Fruit fly (Drosophila melanogaster) whole organism, embryonic: ENCODE results near the gene CG1213.
A peak's percentile ranks its signal among the peaks of the same experiment; 100 is the strongest.

Source experiments
- Asciz ChIP-seq: fragments of 200-800 bp; sonication (Bioruptor generic); optimal IDR thresholded peaks from 2 replicates; lab custom pipeline; 2017; ENCODE audit warnings: missing biosample characterization, mild to moderate bottlenecking, missing genetic modification characterization, missing genetic modification reagents
- B-H2 ChIP-seq: fragments of 200-800 bp; sonication (Bioruptor generic); optimal IDR thresholded peaks from 2 replicates; lab custom pipeline; 2018; ENCODE audit warnings: missing biosample characterization, mild to moderate bottlenecking, missing genetic modification characterization
- CG10959 ChIP-seq: fragments of 200-800 bp; sonication (Bioruptor generic); IDR thresholded peaks from 2 replicates; pipeline ENCODE4 v1.3.6; 2022; ENCODE audit warnings: missing biosample characterization, missing genetic modification characterization
- CG11456 ChIP-seq: fragments of 200-800 bp; sonication (Bioruptor generic); IDR thresholded peaks from 3 replicates; pipeline ENCODE4 v1.3.6; 2022; ENCODE audit warnings: missing biosample characterization, missing genetic modification characterization
- CG12155 ChIP-seq: fragments of 200-800 bp; sonication (Bioruptor generic); optimal IDR thresholded peaks from 3 replicates; lab custom pipeline; 2016; ENCODE audit warnings: missing biosample characterization, missing genetic modification characterization
- CG12299 ChIP-seq: fragments of 200-800 bp; sonication (Bioruptor generic); optimal IDR thresholded peaks from 2 replicates; lab custom pipeline; 2018; ENCODE audit warnings: missing biosample characterization, mild to moderate bottlenecking, missing genetic modification characterization
- CG12769 ChIP-seq: fragments of 200-800 bp; sonication (Bioruptor generic); optimal IDR thresholded peaks from 2 replicates; lab custom pipeline; 2019; ENCODE audit warnings: missing biosample characterization, mild to moderate bottlenecking, missing genetic modification characterization, moderate library complexity
- CG13296 ChIP-seq: fragments of 200-800 bp; sonication (Bioruptor generic); optimal IDR thresholded peaks from 3 replicates; lab custom pipeline; 2018; ENCODE audit warnings: missing biosample characterization, mild to moderate bottlenecking, missing genetic modification characterization
- CG15479 ChIP-seq: fragments of 200-800 bp; sonication (Bioruptor generic); optimal IDR thresholded peaks from 3 replicates; lab custom pipeline; 2019; ENCODE audit warnings: missing biosample characterization, mild to moderate bottlenecking, missing genetic modification characterization, moderate library complexity
- CG15696 ChIP-seq: fragments of 200-800 bp; sonication (Bioruptor generic); optimal IDR thresholded peaks from 2 replicates; lab custom pipeline; 2019; ENCODE audit warnings: missing biosample characterization, mild to moderate bottlenecking, missing genetic modification characterization, moderate library complexity
- CG1647 ChIP-seq: fragments of 200-800 bp; sonication (Bioruptor generic); optimal IDR thresholded peaks from 3 replicates; lab custom pipeline; 2016; ENCODE audit warnings: missing biosample characterization, missing genetic modification characterization
- CG17568 ChIP-seq: fragments of 200-800 bp; sonication (Bioruptor generic); optimal IDR thresholded peaks from 2 replicates; lab custom pipeline; 2018; ENCODE audit warnings: missing biosample characterization, mild to moderate bottlenecking, missing genetic modification characterization, moderate library complexity
- CG17612 ChIP-seq: fragments of 200-800 bp; sonication (Bioruptor generic); IDR thresholded peaks from 2 replicates; pipeline ENCODE4 v1.3.6; 2022; ENCODE audit warnings: missing biosample characterization, missing genetic modification characterization
- CG18599 ChIP-seq: fragments of 200-800 bp; sonication (Bioruptor generic); optimal IDR thresholded peaks from 3 replicates; lab custom pipeline; 2017; ENCODE audit warnings: missing biosample characterization, missing genetic modification characterization, mild to moderate bottlenecking, moderate library complexity, missing genetic modification reagents
- CG2116 ChIP-seq: fragments of 200-800 bp; sonication (Bioruptor generic); optimal IDR thresholded peaks from 3 replicates; lab custom pipeline; 2018; ENCODE audit warnings: missing biosample characterization, mild to moderate bottlenecking, missing genetic modification characterization
- CG30431 ChIP-seq: fragments of 200-800 bp; sonication (Bioruptor generic); optimal IDR thresholded peaks from 2 replicates; lab custom pipeline; 2017; ENCODE audit warnings: missing biosample characterization, missing genetic modification characterization
- CG31388 ChIP-seq: fragments of 200-800 bp; sonication (Bioruptor generic); optimal IDR thresholded peaks from 2 replicates; lab custom pipeline; 2016; ENCODE audit warnings: missing biosample characterization, missing genetic modification characterization
- CG32767 ChIP-seq: fragments of 200-800 bp; sonication (Bioruptor generic); IDR thresholded peaks from 2 replicates; pipeline ENCODE4 v1.3.6; 2022; ENCODE audit warnings: missing biosample characterization, missing genetic modification characterization
- CG4617 ChIP-seq: fragments of 200-800 bp; sonication (Bioruptor generic); optimal IDR thresholded peaks from 3 replicates; lab custom pipeline; 2016; ENCODE audit warnings: missing biosample characterization, missing genetic modification characterization, borderline replicate concordance
- CG7928 ChIP-seq: fragments of 200-800 bp; sonication (Bioruptor generic); optimal IDR thresholded peaks from 2 replicates; lab custom pipeline; 2017; ENCODE audit warnings: missing biosample characterization, mild to moderate bottlenecking, missing genetic modification characterization
- CG8478 ChIP-seq: fragments of >200 bp; optimal IDR thresholded peaks from 2 replicates; lab custom pipeline; 2018
- Dll ChIP-seq: fragments of 200-800 bp; sonication (Bioruptor generic); IDR thresholded peaks from 4 replicates; pipeline ENCODE4 v1.3.6; 2022; ENCODE audit warnings: missing biosample characterization, missing genetic modification characterization; ENCODE audit not compliant: partially characterized antibody
- Drgx ChIP-seq: fragments of 200-800 bp; sonication (Bioruptor generic); IDR thresholded peaks from 2 replicates; pipeline ENCODE4 v1.3.6; 2022; ENCODE audit warnings: missing biosample characterization, missing genetic modification characterization
- GATAe ChIP-seq: fragments of 200-800 bp; sonication (Bioruptor generic); conservative IDR thresholded peaks from 2 replicates; pipeline ENCODE4 v1.3.6; 2022; ENCODE audit warnings: missing biosample characterization, missing genetic modification characterization
- Gug ChIP-seq: fragments of 200-800 bp; sonication (Bioruptor generic); IDR thresholded peaks from 4 replicates; pipeline ENCODE4 v1.3.6; 2022; ENCODE audit warnings: missing biosample characterization, missing genetic modification characterization
- H2.0 ChIP-seq: fragments of 200-800 bp; sonication (Bioruptor generic); IDR thresholded peaks from 2 replicates; pipeline ENCODE4 v1.3.6; 2022; ENCODE audit warnings: missing biosample characterization, missing genetic modification characterization
- Hmx ChIP-seq: fragments of 200-800 bp; sonication (Bioruptor generic); optimal IDR thresholded peaks from 2 replicates; lab custom pipeline; 2016; ENCODE audit warnings: missing biosample characterization, missing genetic modification characterization
- Lim3 ChIP-seq: fragments of 200-800 bp; sonication (Bioruptor generic); IDR thresholded peaks from 2 replicates; pipeline ENCODE4 v1.3.6; 2022; ENCODE audit warnings: missing biosample characterization, missing genetic modification characterization
- MESR4 ChIP-seq: fragments of 200-800 bp; sonication (Bioruptor generic); optimal IDR thresholded peaks from 2 replicates; lab custom pipeline; 2018; ENCODE audit warnings: missing biosample characterization, mild to moderate bottlenecking, missing genetic modification characterization, moderate library complexity
- Ravus ChIP-seq: fragments of 200-800 bp; sonication (Bioruptor generic); IDR thresholded peaks from 2 replicates; pipeline ENCODE4 v1.3.6; 2022; ENCODE audit warnings: missing biosample characterization, missing genetic modification characterization
- Rx ChIP-seq: fragments of 200-800 bp; sonication (Bioruptor generic); IDR thresholded peaks from 2 replicates; pipeline ENCODE4 v1.3.6; 2022; ENCODE audit warnings: missing biosample characterization, missing genetic modification characterization
- Stat92E ChIP-seq, 3 experiments: fragments of >200 bp in 2 of 3; fragments of 200-800 bp in 1 of 3; sonication (Bioruptor generic) in 1 of 3; optimal IDR thresholded peaks; 2 replicates each; lab custom pipeline; 2017 to 2019; ENCODE audit warnings: missing biosample characterization in 3 of 3, missing genetic modification characterization in 3 of 3, mild to moderate bottlenecking in 1 of 3, moderate library complexity in 1 of 3
- al ChIP-seq: fragments of 200-800 bp; sonication (Bioruptor generic); IDR thresholded peaks from 2 replicates; pipeline ENCODE4 v1.3.6; 2022; ENCODE audit warnings: missing biosample characterization, missing genetic modification characterization
- bowl ChIP-seq: fragments of 200-800 bp; sonication (Bioruptor generic); IDR thresholded peaks from 2 replicates; pipeline ENCODE4 v1.3.6; 2022; ENCODE audit warnings: missing biosample characterization, missing genetic modification characterization
- dimm ChIP-seq: fragments of 200-800 bp; sonication (Bioruptor generic); IDR thresholded peaks from 2 replicates; pipeline ENCODE4 v1.3.6; 2022; ENCODE audit warnings: missing biosample characterization, missing genetic modification characterization
- dm ChIP-seq: fragments of 200-800 bp; sonication (Bioruptor generic); optimal IDR thresholded peaks from 3 replicates; lab custom pipeline; 2016; ENCODE audit warnings: missing biosample characterization, missing genetic modification characterization
- eve ChIP-seq, 2 experiments: fragments of >200 bp; optimal IDR thresholded peaks; 2 replicates each; lab custom pipeline; 2017; ENCODE audit warnings: missing biosample characterization in 2 of 2, missing genetic modification characterization in 2 of 2
- fd102C ChIP-seq: fragments of 200-800 bp; sonication (Bioruptor generic); optimal IDR thresholded peaks from 2 replicates; lab custom pipeline; 2018; ENCODE audit warnings: missing biosample characterization, mild to moderate bottlenecking, missing genetic modification characterization, moderate library complexity
- gce ChIP-seq: fragments of 200-800 bp; sonication (Bioruptor generic); IDR thresholded peaks from 3 replicates; pipeline ENCODE4 v1.3.6; 2022; ENCODE audit warnings: missing biosample characterization, missing genetic modification characterization
- gsb-n ChIP-seq: fragments of 200-800 bp; sonication (Bioruptor generic); optimal IDR thresholded peaks from 3 replicates; lab custom pipeline; 2018; ENCODE audit warnings: missing biosample characterization, mild to moderate bottlenecking, missing genetic modification characterization
- hth ChIP-seq: fragments of >200 bp; optimal IDR thresholded peaks from 2 replicates; lab custom pipeline; 2017; ENCODE audit warnings: inconsistent platforms
- jing ChIP-seq: fragments of 200-800 bp; sonication (Bioruptor generic); optimal IDR thresholded peaks from 2 replicates; lab custom pipeline; 2018; ENCODE audit warnings: missing biosample characterization, mild to moderate bottlenecking, missing genetic modification characterization
- lmd ChIP-seq: fragments of 200-800 bp; sonication (Bioruptor generic); IDR thresholded peaks from 2 replicates; pipeline ENCODE4 v1.3.6; 2022; ENCODE audit warnings: missing biosample characterization, missing genetic modification characterization
- lov ChIP-seq, 2 experiments: fragments of 200-800 bp in 1 of 2; fragments of >200 bp in 1 of 2; sonication (Bioruptor generic) in 1 of 2; IDR thresholded peaks in 1 of 2; optimal IDR thresholded peaks in 1 of 2; 2 replicates in 1 of 2; 3 replicates in 1 of 2; pipeline versions ENCODE4 v1.3.6 to Lab custom; 2017 to 2022; ENCODE audit warnings: missing biosample characterization in 1 of 2, missing genetic modification characterization in 1 of 2
- p53 ChIP-seq: fragments of 200-800 bp; sonication (Bioruptor generic); optimal IDR thresholded peaks from 2 replicates; lab custom pipeline; 2016; ENCODE audit warnings: missing biosample characterization, missing genetic modification characterization
- peb ChIP-seq: fragments of 200-800 bp; sonication (Bioruptor generic); IDR thresholded peaks from 2 replicates; pipeline ENCODE4 v1.3.6; 2022; ENCODE audit warnings: missing biosample characterization, missing genetic modification characterization
- run ChIP-seq: fragments of 200-800 bp; sonication (Bioruptor generic); optimal IDR thresholded peaks from 3 replicates; lab custom pipeline; 2018; ENCODE audit warnings: missing biosample characterization, mild to moderate bottlenecking, missing genetic modification characterization
- sd ChIP-seq: fragments of 200-800 bp; sonication (Bioruptor generic); optimal IDR thresholded peaks from 3 replicates; lab custom pipeline; 2018; ENCODE audit warnings: missing biosample characterization, mild to moderate bottlenecking, missing genetic modification characterization, moderate library complexity
- tin ChIP-seq: fragments of 200-800 bp; sonication (Bioruptor generic); optimal IDR thresholded peaks from 3 replicates; lab custom pipeline; 2016; ENCODE audit warnings: missing biosample characterization, missing genetic modification characterization
- unpg ChIP-seq: fragments of 200-800 bp; sonication (Bioruptor generic); optimal IDR thresholded peaks from 3 replicates; lab custom pipeline; 2018; ENCODE audit warnings: missing biosample characterization, mild to moderate bottlenecking, missing genetic modification characterization, moderate library complexity
- vfl ChIP-seq: fragments of 200-800 bp; sonication (Bioruptor generic); optimal IDR thresholded peaks from 2 replicates; lab custom pipeline; 2016; ENCODE audit warnings: missing biosample characterization, missing genetic modification characterization

Gene CG1213

DNA sequence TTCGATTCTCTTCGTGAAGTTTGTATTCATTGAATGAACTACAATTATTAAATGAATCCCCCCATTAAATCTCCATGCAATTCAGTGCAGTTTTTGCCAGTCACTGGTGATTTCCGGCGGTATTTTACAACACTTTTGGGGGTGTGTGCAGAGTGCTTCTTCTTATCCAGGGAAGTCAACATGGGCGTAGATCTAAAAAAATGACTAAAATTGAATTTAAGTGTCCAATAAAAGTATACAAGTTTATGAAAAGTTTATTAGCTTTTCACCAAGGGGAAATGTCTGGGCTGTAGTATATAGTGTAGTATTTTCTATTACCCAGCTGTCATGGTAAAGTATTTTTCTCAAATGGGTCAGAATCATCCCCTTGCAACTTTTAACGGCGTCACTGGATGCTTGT lies 49.5 kb upstream of the CG1213 start, which contains the start of gene Hpf1 (continued):
- TF ChIP-seq gce (GFP tag; lab: Robert Waterston, UW) (peak; percentile 95), CG15696 (tag; lab: Kevin White, UChicago) (peak; percentile 94), H2.0 (GFP tag; lab: Robert Waterston, UW) (peak; percentile 97), lmd (GFP tag; lab: Robert Waterston, UW) (peak; percentile 98), CG12299 (peak; percentile 97), CG17568 (GFP tag; lab: Kevin White, UChicago) (peak; percentile 97), CG10959 (peak; percentile 93), Asciz (peak; percentile 96), vfl (GFP tag; lab: Kevin White, UChicago) (peak; percentile 98), CG2116 (GFP tag; lab: Kevin White, UChicago) (peak; percentile 84), CG13296 (GFP tag; lab: Kevin White, UChicago) (peak; percentile 99), CG7928 (GFP tag; lab: Kevin White, UChicago) (peak; percentile 80), Hmx (GFP tag; lab: Kevin White, UChicago) (peak; percentile 95), Rx (GFP tag; lab: Robert Waterston, UW) (peak; percentile 95), hth (lab: Kevin White, UChicago) (no peak), dm (peak; percentile 97), dimm (GFP tag; lab: Robert Waterston, UW) (peak; percentile 92), fd102C (GFP tag; lab: Kevin White, UChicago) (peak; percentile 63), CG11456 (GFP tag; lab: Robert Waterston, UW) (peak; percentile 98), eve (GFP tag; optimal IDR thresholded peaks at IDR 0.05; lab: Kevin White, UChicago) (no peak), Dll (GFP tag; lab: Robert Waterston, UW) (peak; percentile 55; the same call in 3 of the 4 replicates), CG1647 (GFP tag; lab: Kevin White, UChicago) (peak; percentile 98), gsb-n (tag; lab: Kevin White, UChicago) (peak; percentile 96), sd (tag; lab: Kevin White, UChicago) (peak; percentile 94), Ravus (GFP tag; lab: Robert Waterston, UW) (peak; percentile 93), Stat92E (GFP tag; optimal IDR thresholded peaks at IDR 0.05; lab: Kevin White, UChicago) (peak in 1 of 3 experiments; percentile 87), CG18599 (GFP tag; lab: Kevin White, UChicago) (peak; percentile 99), CG32767 (GFP tag; lab: Robert Waterston, UW) (peak; percentile 97), MESR4 (peak; percentile 86), unpg (GFP tag; lab: Kevin White, UChicago) (peak; percentile 99), Lim3 (GFP tag; lab: Robert Waterston, UW) (peak; percentile 85), CG17612 (GFP tag; lab: Robert Waterston, UW) (peak; percentile 95), bowl (GFP tag; lab: Robert Waterston, UW) (peak; percentile 92), B-H2 (GFP tag; lab: Kevin White, UChicago) (peak; percentile 97), CG12155 (peak; percentile 98), run (tag; lab: Kevin White, UChicago) (peak; percentile 93), CG8478 (lab: Kevin White, UChicago) (no peak), CG31388 (GFP tag; lab: Kevin White, UChicago) (peak; percentile 95), lov (optimal IDR thresholded peaks at IDR 0.05; lab: Kevin White, UChicago) (no peak), lov (GFP tag; IDR thresholded peaks at IDR 0.05; lab: Robert Waterston, UW) (peak; percentile 92), GATAe (GFP tag; lab: Robert Waterston, UW) (peak; percentile 96), CG30431 (GFP tag; lab: Kevin White, UChicago) (peak; percentile 98), p53 (GFP tag; lab: Kevin White, UChicago) (peak; percentile 96), CG15479 (GFP tag; lab: Kevin White, UChicago) (peak; percentile 73), tin (GFP tag; lab: Kevin White, UChicago) (peak; percentile 98), Gug (peak; percentile 98), CG12769 (tag; lab: Kevin White, UChicago) (peak; percentile 99), CG4617 (peak; percentile 98), Drgx (GFP tag; lab: Robert Waterston, UW) (peak; percentile 98), jing (peak; percentile 96), peb (GFP tag; lab: Robert Waterston, UW) (peak; percentile 96), al (peak; percentile 98)
